Worm (Caenorhabditis elegans) whole organism, L4/young adult: ENCODE data around the gene ife-3.
A peak's percentile ranks its signal among the peaks of the same experiment; 100 is the strongest.

ENCODE experiments used
- W03F9.2 ChIP-seq: fragments of 150-350 bp; optimal IDR thresholded peaks from 2 replicates; lab custom pipeline; 2014; ENCODE audit warnings: missing biosample characterization, missing genetic modification characterization
- dao-5 ChIP-seq: sonication (generic microtip); optimal IDR thresholded peaks from 2 replicates; lab custom pipeline; 2016; ENCODE audit warnings: missing genotype, missing genetic modification characterization, moderate library complexity, missing compliant biosample characterization
- him-1 ChIP-seq: sonication (generic microtip); optimal IDR thresholded peaks from 2 replicates; lab custom pipeline; 2016; ENCODE audit warnings: missing genotype, missing genetic modification reagents, missing genetic modification characterization, missing compliant biosample characterization

ife-3 gene

ce11 chrV:7778-8445 lies at the start of gene ife-3:
TSS of gene ife-3 (minus strand) at chrV:7828.
- no peak for TF ChIP-seq dao-5 (tag; lab: Kevin White, UChicago)
- peak; percentile 49 for TF ChIP-seq W03F9.2 (tag; lab: Kevin White, UChicago)

ce11 chrV:55946-56345 lies 48.3 kb upstream of the ife-3 start, which contains the start of gene srt-52:
TSS of gene srt-52 (minus strand) at chrV:56046.
- TF ChIP-seq dao-5 (tag; lab: Kevin White, UChicago) (no peak), W03F9.2 (tag; lab: Kevin White, UChicago) (no peak), him-1 (tag; lab: Kevin White, UChicago) (no peak)

DNA sequence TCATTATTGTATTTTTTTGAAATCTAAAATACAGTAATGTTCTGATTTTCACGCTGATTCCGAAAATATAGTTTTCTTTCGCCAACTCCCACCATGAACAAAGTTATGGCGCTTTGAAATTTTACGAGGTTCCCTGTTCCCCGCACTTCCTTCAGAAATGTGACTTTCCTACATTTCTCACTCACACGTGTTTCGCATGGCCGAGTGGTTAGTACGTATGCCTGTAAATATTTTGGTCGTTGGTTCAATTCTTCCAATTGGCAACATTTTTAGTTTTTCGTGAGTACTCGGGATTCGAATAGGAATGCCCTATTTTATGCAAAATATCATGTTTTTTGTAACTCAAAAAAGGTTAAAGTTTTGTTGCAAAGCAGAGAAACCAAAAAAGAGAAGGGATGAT lies 45.7 kb upstream of the ife-3 start:
- no peak for TF ChIP-seq dao-5 (tag; lab: Kevin White, UChicago)
- no peak for TF ChIP-seq W03F9.2 (tag; lab: Kevin White, UChicago)
- TF ChIP-seq him-1 (tag; lab: Kevin White, UChicago) = no peak

- no peak for TF ChIP-seq dao-5 (tag; lab: Kevin White, UChicago)
- no peak for TF ChIP-seq him-1 (tag; lab: Kevin White, UChicago)
- TF ChIP-seq W03F9.2 (tag; lab: Kevin White, UChicago) = no peak
Measured at ce11 chrV:48622-49021, 41.0 kb upstream of the ife-3 start, which contains the start of gene B0348.1. TSS of gene B0348.1 (plus strand) at chrV:48922.

DNA sequence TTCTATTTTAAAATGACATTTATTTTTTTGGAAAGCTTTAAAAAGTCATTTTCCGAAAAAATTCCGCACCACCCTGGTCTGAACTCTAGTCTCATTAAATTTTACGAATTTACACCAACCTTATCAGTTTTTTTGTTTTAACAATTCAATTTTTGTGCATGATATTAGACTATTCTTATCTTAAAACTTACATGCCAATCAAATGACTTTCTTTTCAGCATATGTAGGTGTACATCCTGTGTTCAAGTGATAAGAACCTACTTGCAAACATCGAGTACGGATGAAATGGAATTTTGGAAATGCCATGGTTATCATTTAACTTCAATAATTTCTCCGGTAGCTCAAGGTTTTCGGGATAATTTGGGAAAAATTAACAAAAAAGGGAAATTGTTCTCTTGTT lies 40.2 kb upstream of the ife-3 start:
- TF ChIP-seq dao-5 (tag; lab: Kevin White, UChicago) (no peak), W03F9.2 (tag; lab: Kevin White, UChicago) (no peak), him-1 (tag; lab: Kevin White, UChicago) (no peak)

DNA sequence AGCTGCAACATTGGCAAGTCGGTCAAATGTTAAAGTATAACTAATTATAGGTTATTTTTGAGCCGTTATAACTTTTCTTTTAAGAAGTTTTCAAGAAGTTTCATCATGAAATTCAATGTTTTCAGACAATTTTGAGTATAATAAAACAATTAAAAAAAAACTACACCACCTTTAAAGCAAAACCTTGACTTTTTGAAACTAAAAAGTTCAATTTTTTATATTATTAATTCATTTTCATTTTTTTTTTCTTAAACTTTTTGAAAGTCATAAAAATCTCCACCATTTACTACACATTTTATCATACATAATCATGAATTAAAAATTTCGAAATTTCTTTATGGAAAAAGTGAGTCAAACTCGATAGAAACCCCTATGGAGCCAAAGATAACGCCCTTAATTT lies 37.4 kb upstream of the ife-3 start, which contains the start of gene B0348.2:
B0348.2 (plus strand) TSS at position 301 of the 400 bp plus-strand sequence.
- TF ChIP-seq him-1 (tag; lab: Kevin White, UChicago) (no peak), dao-5 (tag; lab: Kevin White, UChicago) (no peak), W03F9.2 (tag; lab: Kevin White, UChicago) (no peak)

- TF ChIP-seq W03F9.2 (tag; lab: Kevin White, UChicago) (no peak), him-1 (tag; lab: Kevin White, UChicago) (no peak), dao-5 (tag; lab: Kevin White, UChicago) (no peak)
Measured at ce11 chrV:44026-44425, 36.4 kb upstream of the ife-3 start.

DNA sequence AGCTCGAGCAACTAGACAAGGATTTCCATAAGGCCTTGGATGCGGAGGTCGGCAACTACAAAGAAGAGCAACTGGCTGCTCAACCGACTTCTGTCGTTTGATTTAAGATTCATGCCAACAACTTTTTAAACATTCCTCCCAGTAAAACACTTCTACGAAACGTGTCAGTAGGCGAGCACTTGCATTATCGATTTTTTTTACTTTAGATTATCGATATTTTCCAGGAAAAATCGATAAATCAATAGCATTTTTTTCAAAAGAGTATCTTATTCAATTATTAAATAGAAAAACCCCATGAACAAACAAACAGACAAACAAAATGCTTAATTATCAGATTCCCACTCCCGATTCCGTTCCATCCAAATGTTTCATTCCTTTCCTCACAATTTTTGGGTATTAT lies 35.4 kb upstream of the ife-3 start:
- TF ChIP-seq him-1 (tag; lab: Kevin White, UChicago) (no peak), dao-5 (tag; lab: Kevin White, UChicago) (no peak), W03F9.2 (tag; lab: Kevin White, UChicago) (no peak)

ce11 chrV:37729-38128 lies 30.1 kb upstream of the ife-3 start:
- TF ChIP-seq dao-5 (tag; lab: Kevin White, UChicago) (no peak), W03F9.2 (tag; lab: Kevin White, UChicago) (no peak), him-1 (tag; lab: Kevin White, UChicago) (no peak)

DNA sequence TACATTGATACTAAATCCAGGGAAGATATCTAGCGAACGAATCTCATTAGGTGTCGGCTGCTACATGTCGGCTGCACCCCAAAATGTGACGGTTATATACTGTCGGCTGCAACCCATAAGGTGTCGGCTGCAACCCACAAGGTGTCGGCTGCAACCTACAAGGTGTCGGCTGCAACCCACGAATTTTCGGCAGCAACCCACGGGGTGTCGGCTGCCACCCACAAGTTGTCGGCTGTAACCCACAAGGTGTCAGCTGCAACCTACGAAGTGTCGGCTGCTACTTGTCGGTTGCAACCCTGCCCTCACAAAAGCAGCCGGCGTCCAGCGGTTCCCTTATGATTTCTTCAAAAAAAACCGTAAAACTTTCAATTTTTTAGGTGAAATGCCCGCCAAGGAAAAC lies 22.2 kb upstream of the ife-3 start:
- TF ChIP-seq W03F9.2 (tag; lab: Kevin White, UChicago) = no peak
- no peak for TF ChIP-seq dao-5 (tag; lab: Kevin White, UChicago)
- TF ChIP-seq him-1 (tag; lab: Kevin White, UChicago) = no peak

- no peak for TF ChIP-seq dao-5 (tag; lab: Kevin White, UChicago)
- no peak for TF ChIP-seq W03F9.2 (tag; lab: Kevin White, UChicago)
- TF ChIP-seq him-1 (tag; lab: Kevin White, UChicago) = no peak
Measured at ce11 chrV:28270-28669, 20.6 kb upstream of the ife-3 start.

DNA sequence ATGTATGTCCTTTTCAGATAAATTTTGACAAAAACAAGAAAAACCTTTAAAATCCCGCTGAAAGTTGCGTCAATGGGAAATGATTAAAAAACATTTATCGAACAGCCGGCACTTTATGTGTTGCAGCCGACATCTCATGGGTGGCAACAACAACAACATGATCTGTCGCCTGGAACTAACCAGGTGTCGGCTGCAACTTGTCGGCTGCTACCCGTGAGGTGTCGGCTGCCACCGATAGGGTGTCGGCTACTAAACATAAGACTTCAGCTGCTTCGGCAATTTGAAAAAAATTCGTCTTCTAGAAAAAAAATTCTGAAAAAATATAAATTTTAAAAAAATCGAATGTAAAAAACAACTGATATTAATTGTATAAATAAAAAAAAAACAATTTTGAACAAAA lies 20.0 kb upstream of the ife-3 start:
- TF ChIP-seq him-1 (tag; lab: Kevin White, UChicago) = no peak
- no peak for TF ChIP-seq dao-5 (tag; lab: Kevin White, UChicago)
- TF ChIP-seq W03F9.2 (tag; lab: Kevin White, UChicago) = no peak

ce11 chrV:24181-24580 lies 16.6 kb upstream of the ife-3 start:
- TF ChIP-seq him-1 (tag; lab: Kevin White, UChicago) (no peak), dao-5 (tag; lab: Kevin White, UChicago) (no peak), W03F9.2 (tag; lab: Kevin White, UChicago) (no peak)

DNA sequence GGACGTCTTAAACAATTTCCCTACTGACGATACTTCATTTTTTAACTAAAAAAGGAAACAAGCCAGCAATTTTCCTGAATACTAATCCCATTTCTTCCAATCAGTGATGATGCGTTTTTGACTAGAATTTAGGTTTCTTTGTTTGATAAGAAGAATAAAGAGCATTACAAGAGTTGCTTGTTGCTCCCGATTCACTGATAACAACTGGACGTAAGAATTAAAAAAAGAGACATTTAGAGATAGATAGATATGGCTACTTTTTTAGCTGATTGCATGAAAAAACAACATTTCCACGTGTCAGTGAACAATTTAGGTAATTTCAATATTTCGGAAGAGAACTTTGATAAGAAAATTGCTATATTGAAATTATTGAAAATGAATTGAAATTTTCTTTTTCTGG lies 14.2 kb upstream of the ife-3 start:
- no peak for TF ChIP-seq him-1 (tag; lab: Kevin White, UChicago)
